Fruit fly (Drosophila melanogaster) whole organism, adult: Measurements from ENCODE around the gene acj6.

Source experiments
- CG1620 ChIP-seq: fragments of 200-800 bp; sonication (Bioruptor generic); optimal IDR thresholded peaks from 2 replicates; lab custom pipeline; 2016; ENCODE audit warnings: missing biosample characterization, missing genetic modification characterization
- CG7045 ChIP-seq: fragments of 200-800 bp; sonication (Bioruptor generic); optimal IDR thresholded peaks from 2 replicates; lab custom pipeline; 2017; ENCODE audit warnings: missing biosample characterization, mild to moderate bottlenecking, missing genetic modification characterization
- CG7101 ChIP-seq: fragments of 200-800 bp; sonication (Bioruptor generic); optimal IDR thresholded peaks from 2 replicates; lab custom pipeline; 2018; ENCODE audit warnings: missing biosample characterization, mild to moderate bottlenecking, missing genetic modification characterization, moderate library complexity
- Crg-1 ChIP-seq: fragments of 200-800 bp; sonication (Bioruptor generic); optimal IDR thresholded peaks from 2 replicates; lab custom pipeline; 2016; ENCODE audit warnings: missing biosample characterization, missing genetic modification characterization
- bab1 ChIP-seq: fragments of 200-800 bp; sonication (Bioruptor generic); optimal IDR thresholded peaks from 3 replicates; lab custom pipeline; 2019; ENCODE audit warnings: missing biosample characterization, mild to moderate bottlenecking, missing genetic modification characterization, moderate library complexity
- ovo ChIP-seq: fragments of 200-800 bp; sonication (Bioruptor generic); optimal IDR thresholded peaks from 2 replicates; lab custom pipeline; 2016; ENCODE audit warnings: missing biosample characterization, missing genetic modification characterization

DNA sequence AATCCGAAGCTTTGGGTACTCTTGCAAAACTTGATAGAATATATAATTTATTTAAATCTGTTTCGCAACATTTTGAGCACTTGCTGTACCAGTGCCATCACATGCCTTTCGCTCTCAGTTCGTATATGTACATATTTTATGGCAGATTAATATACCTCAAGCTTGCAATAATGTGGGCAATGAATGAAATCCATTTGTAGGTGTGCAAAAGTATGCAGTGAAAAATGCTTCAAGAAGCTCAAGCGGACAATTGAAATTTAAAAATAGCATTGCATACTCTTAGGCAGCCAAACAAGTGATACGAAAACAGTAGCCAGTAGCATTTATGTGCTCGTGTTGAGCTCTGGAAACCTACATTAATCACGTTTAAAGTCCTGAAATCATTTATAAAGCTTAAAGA lies 23.0 kb upstream of the acj6 start:
- TF ChIP-seq CG7045 (GFP tag; lab: Kevin White, UChicago) (no peak), Crg-1 (no peak), CG1620 (no peak), bab1 (no peak), CG7101 (tag; lab: Kevin White, UChicago) (no peak), ovo (GFP tag; lab: Kevin White, UChicago) (no peak)
